Fruit fly (Drosophila melanogaster) whole organism: ENCODE data around the gene Ubc7.

ENCODE experiments used
- CG8478 ChIP-seq: fragments of >200 bp; optimal IDR thresholded peaks from 2 replicates; lab custom pipeline; 2018; ENCODE audit warnings: inconsistent platforms
- Dll ChIP-seq: fragments of >200 bp; optimal IDR thresholded peaks from 2 replicates; lab custom pipeline; 2017
- EcR ChIP-seq, 2 experiments: fragments of >200 bp; optimal IDR thresholded peaks; 2 replicates each; lab custom pipeline; 2017; ENCODE audit warnings: missing biosample characterization in 2 of 2, missing genetic modification characterization in 2 of 2, missing genetic modification reagents in 2 of 2
- pan ChIP-seq: fragments of >200 bp; optimal IDR thresholded peaks from 2 replicates; lab custom pipeline; 2017
- psq ChIP-seq: fragments of >200 bp; optimal IDR thresholded peaks from 2 replicates; lab custom pipeline; 2017
- usp ChIP-seq: fragments of >200 bp; optimal IDR thresholded peaks from 2 replicates; lab custom pipeline; 2017; ENCODE audit warnings: missing biosample characterization, missing genetic modification characterization, mixed read lengths

The Ubc7 gene

dm6 chrX:16598978-16599664 is 5.6 kb downstream of the Ubc7 start, which contains the start of the genes CG9784 and Nup153:
Gene CG9784, minus strand, starts transcription at chrX:16599215.
Gene Nup153, plus strand, starts transcription at chrX:16599241.
- TF ChIP-seq EcR (GFP tag; optimal IDR thresholded peaks at IDR 0.05; lab: Kevin White, UChicago) (no peak), pan (lab: Kevin White, UChicago) (no peak), usp (no peak), CG8478 (lab: Kevin White, UChicago) (no peak), Dll (lab: Kevin White, UChicago) (no peak), psq (lab: Kevin White, UChicago) (no peak)

DNA sequence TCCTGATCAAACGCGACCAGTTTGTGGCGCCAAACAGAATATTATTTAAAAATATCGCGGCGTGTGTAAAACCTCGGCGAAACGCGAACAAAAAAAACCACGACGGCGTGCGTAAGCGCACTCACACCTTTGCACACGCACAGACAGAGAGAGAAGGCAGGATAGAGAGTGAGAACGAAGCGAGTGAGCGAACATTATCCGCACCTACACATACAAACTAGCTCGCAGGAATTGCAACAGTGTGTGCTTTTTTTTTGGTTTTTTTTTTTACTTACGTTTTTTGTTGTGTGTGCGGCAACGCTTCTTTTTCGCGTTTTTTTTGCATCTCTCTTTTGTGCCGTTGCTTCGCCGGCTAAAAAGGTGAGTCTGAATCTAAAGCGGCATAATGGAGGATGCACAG is 6.3 kb downstream of the Ubc7 start:
- TF ChIP-seq CG8478 (lab: Kevin White, UChicago): peak; percentile 20
- no peak for TF ChIP-seq EcR (GFP tag; optimal IDR thresholded peaks at IDR 0.05; lab: Kevin White, UChicago)

DNA sequence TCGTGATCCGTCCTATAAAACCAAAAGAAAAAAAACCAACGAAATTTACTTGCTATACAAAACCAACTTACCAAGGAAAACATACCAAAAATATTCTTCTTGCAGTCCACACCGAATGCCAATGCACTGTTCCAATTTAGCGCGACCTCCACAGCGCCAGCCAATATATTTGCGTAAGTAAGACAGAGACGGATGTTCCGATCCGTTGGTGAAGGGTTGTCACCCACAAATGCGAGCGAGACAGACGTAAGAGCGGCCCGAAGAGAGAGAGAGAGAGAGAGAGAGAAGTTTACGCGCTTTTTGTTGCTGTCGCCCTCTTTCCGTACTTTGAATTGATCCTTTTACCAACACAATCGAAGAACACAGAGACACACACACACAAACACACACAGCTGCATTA is 14.4 kb downstream of the Ubc7 start:
- TF ChIP-seq CG8478 (lab: Kevin White, UChicago) (peak; percentile 70), usp (no peak)

- TF ChIP-seq psq (lab: Kevin White, UChicago): no peak
- TF ChIP-seq usp: no peak
- TF ChIP-seq Dll (lab: Kevin White, UChicago): no peak
- TF ChIP-seq CG8478 (lab: Kevin White, UChicago): no peak
- TF ChIP-seq pan (lab: Kevin White, UChicago): no peak
Measured at dm6 chrX:16610601-16611058, 17.2 kb downstream of the Ubc7 start, which contains the start of gene mbt. Gene mbt, plus strand, starts transcription at chrX:16610685.

DNA sequence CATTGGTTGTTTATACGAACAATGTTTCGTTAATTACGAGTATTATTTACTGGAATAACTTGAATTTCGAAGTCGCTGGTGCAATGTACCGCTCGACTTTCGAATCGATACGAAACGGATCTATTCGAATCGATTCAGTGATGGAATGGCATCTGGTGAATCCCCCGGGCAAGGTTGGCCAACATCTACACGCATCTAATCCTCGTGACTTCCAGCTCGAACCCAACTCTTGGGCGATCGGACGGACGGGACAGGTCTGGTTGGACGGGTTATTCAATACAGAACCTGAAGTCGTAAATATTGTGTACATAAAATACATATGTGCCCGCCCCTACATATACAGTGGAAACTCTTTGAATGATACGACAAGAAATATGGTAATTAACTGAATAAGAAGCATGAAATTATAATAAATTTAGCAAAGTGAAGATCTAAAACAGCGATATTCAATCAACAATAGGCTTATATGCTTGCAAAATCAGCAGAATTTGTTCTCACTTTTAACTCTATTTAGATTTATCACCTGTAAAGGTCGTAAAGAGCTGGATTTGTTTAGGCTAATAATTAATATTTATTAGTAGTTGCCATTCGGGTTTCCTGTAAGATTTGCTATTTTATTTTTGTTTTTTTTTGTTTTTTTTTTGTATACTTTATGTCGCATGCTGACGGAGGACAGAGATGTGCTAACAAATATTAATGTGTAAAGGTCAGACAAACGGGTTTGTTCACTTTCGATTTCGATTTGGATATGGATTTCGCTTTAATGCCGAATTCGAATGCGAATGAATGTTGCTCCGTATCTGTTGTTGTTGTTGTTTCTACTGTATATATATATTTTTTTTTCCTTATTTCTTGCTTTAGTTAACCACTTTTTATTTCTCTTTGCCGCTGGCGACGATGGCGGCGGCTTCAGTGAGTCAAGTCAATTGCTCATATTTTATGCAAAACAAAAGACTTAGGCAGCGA is 23.6 kb downstream of the Ubc7 start:
- TF ChIP-seq Dll (lab: Kevin White, UChicago) (no peak), pan (lab: Kevin White, UChicago) (no peak), psq (lab: Kevin White, UChicago) (no peak), usp (no peak), CG8478 (lab: Kevin White, UChicago) (no peak), EcR (GFP tag; optimal IDR thresholded peaks at IDR 0.05; lab: Kevin White, UChicago) (no peak)

- TF ChIP-seq CG8478 (lab: Kevin White, UChicago) (no peak), psq (lab: Kevin White, UChicago) (no peak), Dll (lab: Kevin White, UChicago) (no peak), EcR (GFP tag; optimal IDR thresholded peaks at IDR 0.05; lab: Kevin White, UChicago) (no peak), usp (no peak), pan (lab: Kevin White, UChicago) (no peak)
Measured at dm6 chrX:16618724-16619123, 25.2 kb downstream of the Ubc7 start.

- TF ChIP-seq EcR (GFP tag; optimal IDR thresholded peaks at IDR 0.05; lab: Kevin White, UChicago) (no peak), psq (lab: Kevin White, UChicago) (no peak), CG8478 (lab: Kevin White, UChicago) (no peak), usp (no peak), pan (lab: Kevin White, UChicago) (no peak), Dll (lab: Kevin White, UChicago) (no peak)
Measured at dm6 chrX:16621462-16621861, 28.0 kb downstream of the Ubc7 start, which contains the start of gene CG9782. Gene CG9782, minus strand, starts transcription at chrX:16621589.

DNA sequence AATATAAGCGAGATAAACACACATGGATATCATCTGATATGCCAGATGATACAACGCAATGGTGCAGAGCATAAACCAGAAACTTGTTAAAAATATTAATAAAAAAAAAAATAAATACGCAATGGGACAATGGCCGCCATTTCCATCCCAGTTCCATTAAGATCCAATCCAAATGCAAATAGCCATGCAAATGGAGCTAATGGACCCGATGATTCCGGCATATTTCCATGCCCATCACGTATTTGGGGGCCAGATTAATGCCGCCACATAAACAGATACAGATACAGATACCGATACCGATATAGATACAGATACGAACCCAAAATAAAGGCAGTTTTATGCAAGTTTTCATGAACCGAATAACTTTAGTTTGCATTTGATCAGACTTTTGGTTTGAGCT is 30.0 kb downstream of the Ubc7 start:
- TF ChIP-seq Dll (lab: Kevin White, UChicago) (no peak), CG8478 (lab: Kevin White, UChicago) (no peak), pan (lab: Kevin White, UChicago) (no peak)

dm6 chrX:16624519-16624918 is 31.0 kb downstream of the Ubc7 start:
- TF ChIP-seq pan (lab: Kevin White, UChicago) (no peak), usp (no peak), CG8478 (lab: Kevin White, UChicago) (no peak), Dll (lab: Kevin White, UChicago) (no peak), EcR (GFP tag; optimal IDR thresholded peaks at IDR 0.05; lab: Kevin White, UChicago) (no peak), psq (lab: Kevin White, UChicago) (no peak)

dm6 chrX:16632135-16632534 is 38.7 kb downstream of the Ubc7 start, which contains the start of gene CG9777:
Gene CG9777, minus strand, starts transcription at chrX:16632235.
- TF ChIP-seq psq (lab: Kevin White, UChicago) (no peak), Dll (lab: Kevin White, UChicago) (no peak), CG8478 (lab: Kevin White, UChicago) (no peak), pan (lab: Kevin White, UChicago) (no peak), EcR (GFP tag; optimal IDR thresholded peaks at IDR 0.05; lab: Kevin White, UChicago) (no peak), usp (no peak)

- no peak for TF ChIP-seq Dll (lab: Kevin White, UChicago)
Measured at dm6 chrX:16633181-16633957, 39.9 kb downstream of the Ubc7 start.
